Fruit fly (Drosophila melanogaster): Measurements from ENCODE around the gene Ziz.

Ziz gene

DNA sequence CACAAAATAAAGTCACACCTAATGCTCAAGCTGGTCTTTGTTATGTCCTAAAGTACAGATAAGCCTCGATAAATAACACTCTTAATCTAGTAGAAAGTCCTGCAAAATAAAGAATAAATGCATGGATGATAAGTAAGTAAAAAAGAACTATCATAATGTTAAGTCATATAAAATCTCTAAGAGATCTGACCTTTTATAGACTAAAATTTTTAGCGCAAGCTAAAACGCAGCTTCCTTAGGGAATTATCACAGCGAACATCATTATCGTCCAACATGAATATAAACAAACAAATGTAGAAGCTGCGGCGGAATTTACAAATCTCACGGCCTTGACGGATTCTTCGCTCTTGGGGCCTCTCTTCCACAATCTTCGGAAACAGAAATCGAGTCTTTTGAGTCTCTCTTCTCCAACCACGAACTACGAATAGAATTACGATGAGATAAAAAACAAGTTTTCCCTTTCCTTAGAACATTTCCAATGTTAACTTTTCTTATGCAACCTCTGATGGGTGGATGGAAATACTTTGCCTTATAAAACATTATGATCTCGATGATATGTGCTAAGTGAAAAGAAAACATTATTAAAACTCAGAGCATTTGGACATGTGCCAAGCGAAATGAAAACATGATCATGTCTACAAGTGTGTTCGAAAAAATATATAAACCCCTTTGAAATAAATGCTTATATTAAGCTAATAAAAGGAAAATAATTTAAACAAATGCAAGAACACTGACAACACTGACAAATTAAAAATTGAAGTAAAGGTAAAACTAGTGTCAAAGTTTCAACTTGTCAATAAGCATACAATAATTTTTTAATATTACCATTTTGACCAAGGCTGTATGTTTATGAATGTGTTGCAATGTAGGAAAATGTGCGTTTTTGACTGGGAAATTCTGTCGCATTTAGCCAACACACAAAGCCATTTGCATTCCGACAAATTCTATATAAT, 1.5 kb downstream of the Ziz start (continued):
- TF ChIP-seq ase (GFP tag; IDR thresholded peaks at IDR 0.05) (no peak), Pdp1 (GFP tag; optimal IDR thresholded peaks at IDR 0.05) (peak in 1 of 2 experiments; percentile 96), CG14014 (GFP tag; IDR thresholded peaks at IDR 0.05) (peak; percentile 78), CG11456 (GFP tag; IDR thresholded peaks at IDR 0.05) (peak; percentile 50; the same call in 1 of the 3 replicates), br (optimal IDR thresholded peaks at IDR 0.05) (no peak), CG7745 (tag; optimal IDR thresholded peaks at IDR 0.05) (no peak), MTF-1 (GFP tag; optimal IDR thresholded peaks at IDR 0.05; ENCODE audit: borderline replicate concordance) (no peak), sob (GFP tag; IDR thresholded peaks at IDR 0.05) (peak; percentile 77), CG30403 (GFP tag; optimal IDR thresholded peaks at IDR 0.05) (peak; percentile 54), maf-S (GFP tag; optimal IDR thresholded peaks at IDR 0.05) (no peak), ro (GFP tag; IDR thresholded peaks at IDR 0.05) (no peak), bowl (GFP tag; IDR thresholded peaks at IDR 0.05) (peak; percentile 46; the same call in 1 of the 2 replicates), CG12155 (GFP tag; optimal IDR thresholded peaks at IDR 0.05) (peak; percentile 60), vnd (GFP tag; IDR thresholded peaks at IDR 0.05; ENCODE audit: partially characterized antibody) (no peak), zf30C (GFP tag; optimal IDR thresholded peaks at IDR 0.05) (no peak), CG13296 (GFP tag; optimal IDR thresholded peaks at IDR 0.05) (no peak), Blimp-1 (GFP tag; optimal IDR thresholded peaks at IDR 0.05) (peak; percentile 89), Bgb (GFP tag; IDR thresholded peaks at IDR 0.05; ENCODE audit: partially characterized antibody) (no peak), CG11696 (GFP tag; IDR thresholded peaks at IDR 0.05) (peak; percentile 70), CG6175 (GFP tag; IDR thresholded peaks at IDR 0.05) (no peak), Drgx (GFP tag; IDR thresholded peaks at IDR 0.05) (no peak), ttk (GFP tag; IDR thresholded peaks at IDR 0.05) (no peak), ERR (GFP tag; optimal IDR thresholded peaks at IDR 0.05) (no peak), gfzf (GFP tag; optimal IDR thresholded peaks at IDR 0.05) (no peak), eyg (GFP tag; optimal IDR thresholded peaks at IDR 0.05) (no peak), CG7963 (GFP tag; IDR thresholded peaks at IDR 0.05; ENCODE audit: partially characterized antibody) (no peak), Scr (GFP tag; IDR thresholded peaks at IDR 0.05; ENCODE audit: partially characterized antibody) (no peak), gcm (GFP tag; optimal IDR thresholded peaks at IDR 0.05) (peak; percentile 15), CG3847 (GFP tag; IDR thresholded peaks at IDR 0.05) (peak; percentile 67), CG7357 (GFP tag; IDR thresholded peaks at IDR 0.05) (no peak), HHEX (GFP tag; optimal IDR thresholded peaks at IDR 0.05) (no peak), CG5245 (GFP tag; optimal IDR thresholded peaks at IDR 0.05) (no peak), Myb (GFP tag; optimal IDR thresholded peaks at IDR 0.05) (peak; percentile 26), CG11504 (tag; optimal IDR thresholded peaks at IDR 0.05) (peak; percentile 62), Six4 (GFP tag; optimal IDR thresholded peaks at IDR 0.05) (no peak), bsh (GFP tag; optimal IDR thresholded peaks at IDR 0.05) (peak in 1 of 2 experiments; percentile 61), Ets97D (GFP tag; optimal IDR thresholded peaks at IDR 0.05) (no peak), crc (GFP tag; optimal IDR thresholded peaks at IDR 0.05) (no peak), CG5953 (GFP tag; IDR thresholded peaks at IDR 0.05) (no peak), Bteb2 (GFP tag; optimal IDR thresholded peaks at IDR 0.05) (peak; percentile 21), Atf3 (GFP tag; optimal IDR thresholded peaks at IDR 0.05) (no peak), CG11398 (GFP tag; optimal IDR thresholded peaks at IDR 0.05) (no peak), CG13894 (tag; optimal IDR thresholded peaks at IDR 0.05) (no peak), repo (GFP tag; optimal IDR thresholded peaks at IDR 0.05) (no peak), Dek (tag; optimal IDR thresholded peaks at IDR 0.05) (peak; percentile 47), sima (GFP tag; optimal IDR thresholded peaks at IDR 0.05) (no peak), Oli (tag; optimal IDR thresholded peaks at IDR 0.05) (peak; percentile 19), CG7556 (GFP tag; optimal IDR thresholded peaks at IDR 0.05) (peak; percentile 69), nmo (GFP tag; optimal IDR thresholded peaks at IDR 0.05) (peak; percentile 19)

Measured in whole organism, embryonic.